Worm (Caenorhabditis elegans): ENCODE data around the gene ZK354.9.
"Not testable (repeated sequence)": the region's sequence is repeated elsewhere in the genome, so short reads cannot be mapped to it uniquely, and the experiment has no call there.

Gene ZK354.9

DNA sequence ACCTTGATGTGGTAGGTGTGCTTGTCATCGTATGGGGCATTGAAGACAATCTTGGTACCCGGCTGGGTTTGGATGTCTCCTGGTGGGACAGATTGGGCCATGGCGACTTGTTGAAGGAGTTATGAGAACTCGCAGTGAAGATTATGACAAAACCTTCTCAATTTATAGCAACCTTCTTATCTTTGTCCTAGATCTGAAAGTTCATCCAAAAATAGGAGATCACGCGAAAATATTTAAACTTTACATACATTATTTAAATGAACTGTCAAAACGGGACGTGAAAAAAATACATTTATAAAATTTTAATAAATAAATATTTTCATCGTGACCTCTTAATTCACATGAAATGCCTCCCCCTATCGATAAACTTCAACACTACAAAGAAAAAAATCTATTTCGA, 5.1 kb upstream of the ZK354.9 start, which contains the start of the genes msp-59 and ZK354.2:
TSS of gene msp-59 (minus strand) at position 101 of the 400 bp plus-strand sequence.
TSS of gene ZK354.2 (plus strand) at position 395 of the 400 bp plus-strand sequence.
- TF ChIP-seq tbx-37 (GFP tag; conservative IDR thresholded peaks at IDR 0.05); ets-7 (tag; optimal IDR thresholded peaks at IDR 0.05); hnd-1 (tag; optimal IDR thresholded peaks at IDR 0.05): not testable (repeated sequence)

DNA sequence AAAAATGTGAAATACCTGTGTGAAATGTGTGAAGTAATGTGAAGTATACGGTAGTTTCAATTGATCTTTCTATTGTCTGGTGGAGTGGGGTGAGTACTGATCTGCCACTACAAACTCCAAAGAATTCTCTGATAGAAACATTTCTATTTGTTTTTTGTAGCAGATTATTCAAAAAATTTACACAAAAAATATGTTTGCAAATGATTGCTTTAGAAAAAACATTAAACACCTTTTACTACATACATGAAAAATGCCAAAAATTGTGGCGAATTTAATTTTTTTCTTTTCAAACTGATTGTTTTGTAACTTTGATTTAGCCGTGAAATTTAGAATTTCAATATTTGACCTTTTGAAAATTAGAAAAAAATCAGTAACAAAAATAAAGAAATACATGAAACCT, 1.8 kb upstream of the ZK354.9 start, which contains the start of gene ZK354.3:
TSS of gene ZK354.3 (plus strand) at position 301 of the 400 bp plus-strand sequence.
- TF ChIP-seq hmbx-1 (tag; optimal IDR thresholded peaks at IDR 0.05) (no peak), sea-1 (GFP tag; conservative IDR thresholded peaks at IDR 0.05) (no peak), tbx-37 (GFP tag; conservative IDR thresholded peaks at IDR 0.05) (no peak), tra-4 (tag; optimal IDR thresholded peaks at IDR 0.05) (no peak), pes-1 (GFP tag; IDR thresholded peaks at IDR 0.05) (no peak), F13C5.2 (tag; optimal IDR thresholded peaks at IDR 0.05) (no peak), ama-1 (optimal IDR thresholded peaks at IDR 0.05) (no peak), hmg-4 (GFP tag; optimal IDR thresholded peaks at IDR 0.05) (no peak), flt-1 (GFP tag; IDR thresholded peaks at IDR 0.05) (no peak), B0310.2 (tag; optimal IDR thresholded peaks at IDR 0.05) (no peak), scrt-1 (GFP tag; IDR thresholded peaks at IDR 0.05) (no peak), ets-7 (tag; optimal IDR thresholded peaks at IDR 0.05) (no peak), ceh-36 (tag; optimal IDR thresholded peaks at IDR 0.05) (no peak), ceh-13 (GFP tag; optimal IDR thresholded peaks at IDR 0.05) (no peak), tbx-11 (GFP tag; IDR thresholded peaks at IDR 0.05) (no peak)

DNA sequence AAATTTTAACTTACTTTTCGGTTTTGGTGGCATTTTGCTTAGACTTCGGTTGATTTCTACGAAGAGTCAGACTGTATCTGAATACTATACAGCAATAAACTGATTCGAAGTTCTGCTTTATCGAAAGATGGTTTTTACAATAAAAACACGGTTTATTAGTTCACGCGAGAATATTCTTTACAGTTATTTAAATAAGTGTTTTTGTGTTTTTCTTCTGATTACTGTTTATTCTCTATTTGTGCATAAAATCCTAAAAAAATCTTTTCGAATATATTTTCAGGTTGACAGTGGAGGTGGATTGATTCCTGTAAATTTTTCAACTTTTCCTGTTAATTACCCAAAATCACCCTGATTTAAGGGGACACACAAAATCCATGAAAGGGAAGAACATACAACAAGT, 1.9 kb downstream of the ZK354.9 start, which contains the start of gene ZK354.8:
TSS of gene ZK354.8 (minus strand) at position 101 of the 400 bp plus-strand sequence.
- TF ChIP-seq ets-7 (tag; optimal IDR thresholded peaks at IDR 0.05) (no peak), tbx-11 (GFP tag; IDR thresholded peaks at IDR 0.05) (no peak), ceh-13 (GFP tag; optimal IDR thresholded peaks at IDR 0.05) (no peak), hmbx-1 (tag; optimal IDR thresholded peaks at IDR 0.05) (no peak), tbx-37 (GFP tag; conservative IDR thresholded peaks at IDR 0.05) (no peak), aly-1 (tag; optimal IDR thresholded peaks at IDR 0.05) (no peak), hmg-4 (GFP tag; optimal IDR thresholded peaks at IDR 0.05) (no peak), sea-1 (GFP tag; conservative IDR thresholded peaks at IDR 0.05) (no peak), tra-4 (tag; optimal IDR thresholded peaks at IDR 0.05) (no peak), B0310.2 (tag; optimal IDR thresholded peaks at IDR 0.05) (no peak)

DNA sequence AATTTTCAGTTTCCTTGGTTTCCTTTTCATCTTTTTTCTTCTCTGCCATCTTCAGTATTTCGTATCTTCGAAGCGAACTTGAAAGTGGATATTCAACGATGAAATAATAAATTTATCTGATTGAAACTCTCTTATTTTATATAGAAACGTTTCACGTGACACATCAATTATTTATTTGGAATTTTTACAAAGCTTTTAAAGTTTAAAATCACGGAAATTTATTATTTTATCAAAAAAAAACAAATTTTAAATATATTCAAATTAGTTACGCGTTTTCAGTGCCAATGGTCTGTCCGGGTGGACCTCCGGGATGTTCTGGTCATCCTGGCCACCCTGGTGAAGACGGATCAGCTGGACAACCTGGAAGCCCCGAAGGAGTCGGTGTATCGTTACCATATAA, 4.9 kb downstream of the ZK354.9 start, which contains the start of gene ZK354.7:
TSS of gene ZK354.7 (minus strand) at position 101 of the 400 bp plus-strand sequence.
- TF ChIP-seq tra-4 (tag; optimal IDR thresholded peaks at IDR 0.05) (no peak), B0310.2 (tag; optimal IDR thresholded peaks at IDR 0.05) (no peak), flt-1 (GFP tag; IDR thresholded peaks at IDR 0.05) (no peak)

DNA sequence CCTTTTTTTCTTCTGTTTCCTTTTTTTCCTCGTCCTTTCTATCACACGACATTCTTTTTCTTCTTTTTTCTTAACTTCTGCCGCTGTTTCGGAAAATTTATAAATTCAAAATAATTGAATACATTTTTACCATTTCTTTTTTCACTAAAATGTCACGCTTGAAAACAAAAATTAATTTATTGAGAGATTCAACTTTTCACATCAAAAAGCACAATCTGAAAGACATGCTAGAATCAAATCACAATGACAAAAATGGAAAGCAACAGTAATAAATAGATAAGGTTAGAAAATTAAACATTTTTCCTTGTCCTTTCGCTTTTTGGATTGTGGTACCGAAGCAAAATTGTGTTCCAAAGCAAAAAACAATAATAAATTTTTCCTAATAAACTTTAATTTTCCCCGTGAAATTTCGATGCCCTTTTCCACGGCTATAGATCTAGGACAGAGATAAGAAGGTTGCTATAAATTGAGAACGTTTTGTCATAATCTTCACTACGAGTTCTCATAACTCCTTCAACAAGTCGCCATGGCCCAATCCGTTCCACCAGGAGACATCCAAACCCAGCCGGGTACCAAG, 10.4 kb downstream of the ZK354.9 start, which contains the start of the genes ZK354.6 and msp-113:
TSS of gene ZK354.6 (minus strand) at position 101 of the 577 bp plus-strand sequence.
TSS of gene msp-113 (plus strand) at position 527 of the 577 bp plus-strand sequence.
- TF ChIP-seq hnd-1 (tag; optimal IDR thresholded peaks at IDR 0.05) (no peak), ama-1 (optimal IDR thresholded peaks at IDR 0.05) (no peak), flt-1 (GFP tag; IDR thresholded peaks at IDR 0.05) (no peak), sea-1 (GFP tag; conservative IDR thresholded peaks at IDR 0.05) (no peak), hmg-4 (GFP tag; optimal IDR thresholded peaks at IDR 0.05) (no peak), tra-4 (tag; optimal IDR thresholded peaks at IDR 0.05) (no peak), tbx-37 (GFP tag; conservative IDR thresholded peaks at IDR 0.05) (no peak), F13C5.2 (tag; optimal IDR thresholded peaks at IDR 0.05) (no peak), ets-7 (tag; optimal IDR thresholded peaks at IDR 0.05) (no peak), tbx-11 (GFP tag; IDR thresholded peaks at IDR 0.05) (no peak), scrt-1 (GFP tag; IDR thresholded peaks at IDR 0.05) (no peak), hmbx-1 (tag; optimal IDR thresholded peaks at IDR 0.05) (no peak)

DNA sequence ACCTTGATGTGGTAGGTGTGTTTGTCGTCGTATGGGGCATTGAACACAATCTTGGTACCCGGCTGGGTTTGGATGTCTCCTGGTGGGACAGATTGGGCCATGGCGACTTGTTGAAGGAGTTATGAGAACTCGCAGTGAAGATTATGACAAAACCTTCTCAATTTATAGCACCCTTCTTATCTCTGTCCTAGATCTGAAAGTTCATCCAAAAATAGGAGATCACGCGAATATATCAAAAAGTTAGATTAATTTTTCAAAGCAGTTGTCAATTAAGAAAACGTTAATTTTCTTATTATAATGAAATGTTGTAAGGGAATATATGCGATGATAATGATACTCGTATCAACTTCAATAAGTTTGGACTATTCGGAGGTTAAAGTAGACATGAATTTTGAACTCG, 12.7 kb downstream of the ZK354.9 start, which contains the start of gene msp-51:
TSS of gene msp-51 (minus strand) at position 101 of the 400 bp plus-strand sequence.
- TF ChIP-seq hmbx-1 (tag; optimal IDR thresholded peaks at IDR 0.05); hmg-4 (GFP tag; optimal IDR thresholded peaks at IDR 0.05); tra-4 (tag; optimal IDR thresholded peaks at IDR 0.05): not testable (repeated sequence)

DNA sequence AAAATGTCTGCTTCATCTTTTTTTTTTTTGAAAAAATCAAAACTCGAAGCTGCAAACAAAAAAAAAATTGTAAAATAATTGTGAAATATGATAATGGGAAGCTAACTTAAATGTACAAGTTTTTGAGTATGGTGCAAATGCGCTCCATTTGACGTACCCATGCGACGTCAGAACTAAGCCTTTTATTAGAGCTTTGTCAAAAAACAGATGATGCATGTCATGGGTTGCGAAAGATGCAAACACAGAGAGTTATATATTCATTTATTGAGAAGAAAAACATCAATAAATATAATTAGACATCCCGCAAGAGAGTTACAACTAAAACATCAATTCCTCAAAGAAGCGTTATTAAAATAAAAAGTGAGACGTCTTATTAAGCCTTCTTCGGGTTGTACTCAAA, 13.5 kb downstream of the ZK354.9 start:
- TF ChIP-seq F13C5.2 (tag; optimal IDR thresholded peaks at IDR 0.05) (no peak), tra-4 (tag; optimal IDR thresholded peaks at IDR 0.05) (no peak), hmbx-1 (tag; optimal IDR thresholded peaks at IDR 0.05) (no peak)

DNA sequence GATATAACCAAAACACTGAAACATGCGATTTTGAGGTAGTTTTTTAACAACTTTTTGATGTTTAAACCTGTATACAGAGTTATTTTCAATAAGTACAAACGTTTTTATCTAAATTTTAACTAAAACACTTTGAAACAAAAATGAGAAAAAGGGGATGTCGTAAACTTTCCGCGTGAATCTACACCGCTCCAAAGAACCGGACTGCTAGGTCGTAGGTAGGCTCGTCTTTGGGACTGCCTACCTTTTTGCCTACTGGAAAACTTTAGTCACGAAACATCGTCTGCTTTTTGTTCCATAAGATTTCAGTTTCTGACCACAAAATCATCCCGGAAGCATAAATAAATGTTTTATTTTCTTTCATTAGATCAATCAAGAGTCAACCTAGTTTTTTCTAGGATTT, 16.7 kb downstream of the ZK354.9 start:
- TF ChIP-seq aly-1 (tag; optimal IDR thresholded peaks at IDR 0.05) (no peak), B0310.2 (tag; optimal IDR thresholded peaks at IDR 0.05) (no peak), hnd-1 (tag; optimal IDR thresholded peaks at IDR 0.05) (no peak), scrt-1 (GFP tag; IDR thresholded peaks at IDR 0.05) (no peak), tbx-11 (GFP tag; IDR thresholded peaks at IDR 0.05) (no peak), ama-1 (optimal IDR thresholded peaks at IDR 0.05) (no peak), hmbx-1 (tag; optimal IDR thresholded peaks at IDR 0.05) (no peak), ets-7 (tag; optimal IDR thresholded peaks at IDR 0.05) (no peak), ceh-13 (GFP tag; optimal IDR thresholded peaks at IDR 0.05) (no peak), tbx-37 (GFP tag; conservative IDR thresholded peaks at IDR 0.05) (no peak), sea-1 (GFP tag; conservative IDR thresholded peaks at IDR 0.05) (no peak), F13C5.2 (tag; optimal IDR thresholded peaks at IDR 0.05) (no peak), flt-1 (GFP tag; IDR thresholded peaks at IDR 0.05) (no peak), hmg-4 (GFP tag; optimal IDR thresholded peaks at IDR 0.05) (no peak), ceh-36 (tag; optimal IDR thresholded peaks at IDR 0.05) (no peak), tra-4 (tag; optimal IDR thresholded peaks at IDR 0.05) (no peak), pes-1 (GFP tag; IDR thresholded peaks at IDR 0.05) (no peak)

Data from whole organism, early embryonic.